Worm (Caenorhabditis elegans) whole organism, young adult: ENCODE data around the gene Y43E12A.3.

Source experiments
- B0019.2 ChIP-seq: fragments of 200-800 bp; sonication (Bioruptor generic); conservative IDR thresholded peaks from 2 replicates; pipeline ENCODE4 v1.3.6; 2022; ENCODE audit warnings: missing genetic modification reagents, missing genetic modification characterization, missing compliant biosample characterization
- ama-1 ChIP-seq, 3 experiments: fragments of 150-350 bp in 1 of 3; sonication (generic microtip) in 2 of 3; optimal IDR thresholded peaks; 2 replicates each; lab custom pipeline; 2014 to 2018; ENCODE audit warnings: missing biosample characterization in 2 of 3, missing genetic modification characterization in 2 of 3, missing genetic modification reagents in 2 of 3
- lin-40 ChIP-seq: sonication (generic microtip); optimal IDR thresholded peaks from 2 replicates; lab custom pipeline; 2016; ENCODE audit warnings: missing genetic modification characterization, mild to moderate bottlenecking, missing compliant biosample characterization, missing genotype, missing genetic modification reagents
- snpc-4 ChIP-seq, 5 experiments: fragments of 150-350 bp in 1 of 5; sonication (generic microtip) in 4 of 5; optimal IDR thresholded peaks; 2 replicates each; lab custom pipeline; 2014 to 2018; ENCODE audit warnings: missing genetic modification characterization in 5 of 5, missing biosample characterization in 3 of 5, antibody characterized with exemption in 2 of 5, mild to moderate bottlenecking in 2 of 5, missing compliant biosample characterization in 2 of 5, missing genotype in 2 of 5, moderate library complexity in 2 of 5, missing genetic modification reagents in 1 of 5
- unc-130 ChIP-seq: sonication (generic microtip); optimal IDR thresholded peaks from 2 replicates; lab custom pipeline; 2016; ENCODE audit warnings: missing genetic modification reagents, missing genetic modification characterization, missing compliant biosample characterization
- ztf-28 ChIP-seq: fragments of 200-800 bp; sonication (Bioruptor generic); IDR thresholded peaks from 2 replicates; pipeline ENCODE4 v1.3.6; 2022; ENCODE audit warnings: missing genetic modification reagents, missing genetic modification characterization, missing compliant biosample characterization

DNA sequence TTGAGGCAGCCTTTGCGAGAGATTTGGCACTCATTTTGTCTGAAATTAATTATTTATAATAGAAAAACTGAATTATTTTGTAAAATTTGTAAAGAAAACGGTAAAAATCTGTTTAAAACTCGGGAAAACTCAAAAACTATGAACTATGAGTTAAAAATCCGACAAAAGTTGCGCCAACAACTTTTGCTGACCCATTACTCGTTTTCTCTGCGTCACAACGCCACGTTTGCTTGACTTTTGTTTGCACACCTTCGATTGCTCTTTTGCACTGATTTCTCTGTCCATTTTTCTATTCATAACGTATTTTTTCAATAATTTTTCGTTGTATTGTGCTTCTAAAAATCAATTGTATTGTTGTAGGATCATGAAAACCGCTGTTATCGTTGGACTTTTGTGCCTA is 48.5 kb downstream of the Y43E12A.3 start, which contains the start of gene fkb-1:
- TF ChIP-seq ama-1 (optimal IDR thresholded peaks at IDR 0.05; lab: Kevin White, UChicago) = no peak
- no peak for TF ChIP-seq ama-1 (GFP tag; optimal IDR thresholded peaks at IDR 0.05; lab: Kevin White, UChicago)
- no peak for TF ChIP-seq ztf-28
- TF ChIP-seq lin-40 (tag; lab: Kevin White, UChicago) = peak; percentile 56
- TF ChIP-seq B0019.2 (GFP tag; lab: Robert Waterston, UW) = no peak
- no peak for TF ChIP-seq snpc-4 (GFP tag; optimal IDR thresholded peaks at IDR 0.05; lab: Kevin White, UChicago)
- peak in 1 of 4 experiments; percentile 2 for TF ChIP-seq snpc-4 (tag; optimal IDR thresholded peaks at IDR 0.05; lab: Kevin White, UChicago)
- TF ChIP-seq unc-130 (GFP tag; lab: Kevin White, UChicago) = no peak
